Fruit fly (Drosophila melanogaster) whole organism: ENCODE measurements around the gene mRpL16.

ENCODE experiments used
- CG8478 ChIP-seq: fragments of >200 bp; optimal IDR thresholded peaks from 2 replicates; lab custom pipeline; 2018; ENCODE audit warnings: inconsistent platforms
- Dll ChIP-seq: fragments of >200 bp; optimal IDR thresholded peaks from 2 replicates; lab custom pipeline; 2017
- EcR ChIP-seq, 2 experiments: fragments of >200 bp; optimal IDR thresholded peaks; 2 replicates each; lab custom pipeline; 2017; ENCODE audit warnings: missing biosample characterization in 2 of 2, missing genetic modification characterization in 2 of 2, missing genetic modification reagents in 2 of 2
- pan ChIP-seq: fragments of >200 bp; optimal IDR thresholded peaks from 2 replicates; lab custom pipeline; 2017
- psq ChIP-seq: fragments of >200 bp; optimal IDR thresholded peaks from 2 replicates; lab custom pipeline; 2017
- usp ChIP-seq: fragments of >200 bp; optimal IDR thresholded peaks from 2 replicates; lab custom pipeline; 2017; ENCODE audit warnings: missing biosample characterization, missing genetic modification characterization, mixed read lengths

DNA sequence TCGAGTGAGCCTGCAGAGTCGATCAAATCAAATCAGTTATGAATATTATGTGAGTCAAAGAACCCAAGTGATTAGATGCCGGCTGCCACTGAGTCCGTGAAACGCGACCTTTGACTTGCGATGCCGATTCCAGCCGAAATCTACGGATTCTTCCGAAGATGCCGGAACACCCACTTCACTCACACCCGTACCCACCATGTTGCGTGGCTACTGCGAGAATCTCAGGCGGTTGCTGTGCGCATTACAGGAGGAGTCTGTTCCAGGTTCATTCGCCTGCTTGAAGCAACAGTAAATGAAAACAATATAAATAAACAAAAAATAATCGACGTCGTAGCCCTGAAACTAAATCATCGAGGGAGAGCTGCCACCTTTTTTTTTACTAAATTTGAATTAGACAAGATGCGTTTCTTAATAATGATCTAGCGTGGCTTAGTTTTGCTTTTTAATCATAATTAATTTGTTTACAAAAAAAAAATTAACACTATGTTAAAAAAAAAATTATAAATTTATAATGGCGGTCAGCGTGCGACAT, 11.6 kb downstream of the mRpL16 start, which contains the start of gene Ldaf1:
- TF ChIP-seq psq (lab: Kevin White, UChicago) = no peak
- no peak for TF ChIP-seq CG8478 (lab: Kevin White, UChicago)
- TF ChIP-seq EcR (GFP tag; optimal IDR thresholded peaks at IDR 0.05; lab: Kevin White, UChicago) = no peak
- no peak for TF ChIP-seq pan
- no peak for TF ChIP-seq usp (GFP tag; lab: Kevin White, UChicago)
- no peak for TF ChIP-seq Dll (lab: Kevin White, UChicago)
